Worm (Caenorhabditis elegans): ENCODE data around the gene F42A10.9.
A peak's percentile ranks its signal among the peaks of the same experiment; 100 is the strongest.

Gene F42A10.9

ce11 chrIII:6137431-6137830 lies 26.9 kb upstream of the F42A10.9 start:
- TF ChIP-seq pqm-1 (tag; optimal IDR thresholded peaks at IDR 0.05) (no peak), zfp-2 (tag; optimal IDR thresholded peaks at IDR 0.05) (no peak), rbr-2 (tag; optimal IDR thresholded peaks at IDR 0.05) (peak; percentile 80), nhr-28 (tag; optimal IDR thresholded peaks at IDR 0.05) (no peak), mep-1 (tag; optimal IDR thresholded peaks at IDR 0.05) (peak; percentile 79), tra-1 (GFP tag; IDR thresholded peaks at IDR 0.05) (peak; percentile 72; the same call in 1 of the 2 replicates), sdz-12 (GFP tag; optimal IDR thresholded peaks at IDR 0.05) (no peak), nhr-41 (GFP tag; IDR thresholded peaks at IDR 0.05) (no peak), mes-2 (tag; optimal IDR thresholded peaks at IDR 0.05; ENCODE audit: poor library complexity, severe bottlenecking) (peak; percentile 58), ceh-32 (tag; optimal IDR thresholded peaks at IDR 0.05; ENCODE audit: poor library complexity) (no peak), lin-13 (GFP tag; optimal IDR thresholded peaks at IDR 0.05) (peak; percentile 5), nhr-42 (GFP tag; IDR thresholded peaks at IDR 0.05) (no peak), lim-7 (GFP tag; IDR thresholded peaks at IDR 0.05) (no peak), ama-1 (optimal IDR thresholded peaks at IDR 0.05) (no peak), mxl-2 (GFP tag; conservative IDR thresholded peaks at IDR 0.05) (no peak), nhr-11 (tag; optimal IDR thresholded peaks at IDR 0.05) (no peak), D1046.2 (GFP tag; IDR thresholded peaks at IDR 0.05) (no peak), F37D6.2 (tag; optimal IDR thresholded peaks at IDR 0.05) (peak; percentile 73), F26F4.8 (GFP tag; conservative IDR thresholded peaks at IDR 0.05) (no peak), ctbp-1 (GFP tag; IDR thresholded peaks at IDR 0.05) (peak; percentile 91), nhr-48 (tag; optimal IDR thresholded peaks at IDR 0.05) (peak; percentile 10), dmd-8 (GFP tag; IDR thresholded peaks at IDR 0.05) (no peak), ztf-11 (tag; optimal IDR thresholded peaks at IDR 0.05) (no peak), nhr-25 (tag; optimal IDR thresholded peaks at IDR 0.05; ENCODE audit: borderline replicate concordance, insufficient read depth) (no peak), unc-130 (GFP tag; optimal IDR thresholded peaks at IDR 0.05) (no peak), ceh-82 (tag; optimal IDR thresholded peaks at IDR 0.05) (no peak), dmd-6 (GFP tag; IDR thresholded peaks at IDR 0.05) (peak; percentile 49), nhr-237 (tag; optimal IDR thresholded peaks at IDR 0.05) (no peak), R02D3.7 (tag; optimal IDR thresholded peaks at IDR 0.05) (no peak), F10B5.3 (tag; optimal IDR thresholded peaks at IDR 0.05) (no peak), daf-19 (GFP tag; conservative IDR thresholded peaks at IDR 0.05) (no peak), fkh-10 (GFP tag; optimal IDR thresholded peaks at IDR 0.05) (peak; percentile 86), zip-11 (GFP tag; IDR thresholded peaks at IDR 0.05) (no peak), daf-16 (GFP tag; optimal IDR thresholded peaks at IDR 0.05) (no peak), daf-16 (tag; optimal IDR thresholded peaks at IDR 0.05) (no peak), fos-1 (tag; optimal IDR thresholded peaks at IDR 0.05) (no peak), zag-1 (tag; optimal IDR thresholded peaks at IDR 0.05) (peak; percentile 40), lsy-2 (tag; optimal IDR thresholded peaks at IDR 0.05) (peak; percentile 60 to 77), zfp-3 (GFP tag; conservative IDR thresholded peaks at IDR 0.05) (no peak), ZK546.5 (tag; optimal IDR thresholded peaks at IDR 0.05) (no peak), ZK337.2 (GFP tag; IDR thresholded peaks at IDR 0.05) (no peak), php-3 (GFP tag; IDR thresholded peaks at IDR 0.05) (no peak), snpc-1.2 (GFP tag; IDR thresholded peaks at IDR 0.05) (no peak), ceh-62 (tag; optimal IDR thresholded peaks at IDR 0.05) (no peak), Y75B8A.6 (GFP tag; IDR thresholded peaks at IDR 0.05) (no peak), Y5F2A.4 (GFP tag; optimal IDR thresholded peaks at IDR 0.05) (no peak), spr-3 (GFP tag; optimal IDR thresholded peaks at IDR 0.05) (no peak), ceh-44 (GFP tag; IDR thresholded peaks at IDR 0.05) (no peak), duxl-1 (tag; optimal IDR thresholded peaks at IDR 0.05; ENCODE audit: poor library complexity) (no peak), zip-2 (tag; optimal IDR thresholded peaks at IDR 0.05) (no peak), egl-43 (GFP tag; IDR thresholded peaks at IDR 0.05) (peak; percentile 82), ceh-28 (tag; optimal IDR thresholded peaks at IDR 0.05) (no peak), spr-1 (tag; optimal IDR thresholded peaks at IDR 0.05) (no peak)
